Worm (Caenorhabditis elegans) whole organism, young adult: Measurements from ENCODE around the gene F42E11.3.

ENCODE experiments used
- C17E4.6 ChIP-seq: fragments of 200-800 bp; sonication (Bioruptor generic); IDR thresholded peaks from 2 replicates; pipeline ENCODE4 v1.3.6; 2022; ENCODE audit warnings: missing genetic modification reagents, missing genetic modification characterization, missing compliant biosample characterization
- F10E7.11 ChIP-seq: sonication (generic microtip); optimal IDR thresholded peaks from 2 replicates; lab custom pipeline; 2017; ENCODE audit warnings: mild to moderate bottlenecking, missing genetic modification characterization, moderate library complexity, missing compliant biosample characterization
- F22D6.2 ChIP-seq: sonication (generic microtip); optimal IDR thresholded peaks from 2 replicates; lab custom pipeline; 2016; ENCODE audit warnings: mild to moderate bottlenecking, missing genetic modification characterization, missing compliant biosample characterization
- F39B2.1 ChIP-seq: fragments of 200-800 bp; sonication (Bioruptor generic); IDR thresholded peaks from 2 replicates; pipeline ENCODE4 v1.3.6; 2022; ENCODE audit warnings: missing genetic modification reagents, missing genetic modification characterization, missing compliant biosample characterization
- F49E8.2 ChIP-seq: sonication (generic microtip); optimal IDR thresholded peaks from 3 replicates; lab custom pipeline; 2017; ENCODE audit warnings: missing genetic modification characterization, mild to moderate bottlenecking, missing compliant biosample characterization, antibody characterized with exemption, moderate library complexity; ENCODE audit not compliant: insufficient read depth
- F55B11.4 ChIP-seq: sonication (generic microtip); optimal IDR thresholded peaks from 2 replicates; lab custom pipeline; 2016; ENCODE audit warnings: missing compliant biosample characterization, missing genetic modification characterization, borderline replicate concordance; ENCODE audit not compliant: insufficient read depth
- F57A8.1 ChIP-seq: fragments of 200-800 bp; sonication (Bioruptor generic); optimal IDR thresholded peaks from 2 replicates; lab custom pipeline; 2018; ENCODE audit warnings: mild to moderate bottlenecking, missing genetic modification characterization, moderate library complexity, missing compliant biosample characterization
- K11D2.4 ChIP-seq: fragments of 200-800 bp; sonication (Bioruptor generic); IDR thresholded peaks from 2 replicates; pipeline ENCODE4 v1.3.6; 2022; ENCODE audit warnings: missing genetic modification reagents, missing genetic modification characterization, missing compliant biosample characterization
- K12H6.12 ChIP-seq: fragments of 200-800 bp; sonication (Bioruptor generic); optimal IDR thresholded peaks from 2 replicates; lab custom pipeline; 2018; ENCODE audit warnings: mild to moderate bottlenecking, missing genetic modification characterization, missing compliant biosample characterization
- Y67H2A.10 ChIP-seq: fragments of 200-800 bp; sonication (Bioruptor generic); conservative IDR thresholded peaks from 2 replicates; pipeline ENCODE4 v1.3.6; 2022; ENCODE audit warnings: missing genetic modification reagents, missing genetic modification characterization, missing compliant biosample characterization
- Y95B8A.8 ChIP-seq: fragments of 200-800 bp; sonication (Bioruptor generic); IDR thresholded peaks from 2 replicates; pipeline ENCODE4 v1.3.6; 2022; ENCODE audit warnings: missing genetic modification reagents, missing genetic modification characterization, missing compliant biosample characterization
- ZK185.1 ChIP-seq: sonication (generic microtip); optimal IDR thresholded peaks from 2 replicates; lab custom pipeline; 2016; ENCODE audit warnings: mild to moderate bottlenecking, missing genetic modification characterization, missing compliant biosample characterization; ENCODE audit not compliant: poor library complexity, severe bottlenecking
- ama-1 ChIP-seq, 3 experiments: fragments of 150-350 bp in 1 of 3; sonication (generic microtip) in 2 of 3; optimal IDR thresholded peaks; 2 replicates each; lab custom pipeline; 2014 to 2018; ENCODE audit warnings: missing biosample characterization in 2 of 3, missing genetic modification characterization in 2 of 3, missing genetic modification reagents in 2 of 3
- aptf-2 ChIP-seq: fragments of 200-800 bp; sonication (Bioruptor generic); conservative IDR thresholded peaks from 2 replicates; pipeline ENCODE4 v1.3.6; 2022; ENCODE audit warnings: missing genetic modification reagents, missing genetic modification characterization, missing compliant biosample characterization
- attf-6 ChIP-seq: fragments of 200-800 bp; sonication (Bioruptor generic); IDR thresholded peaks from 2 replicates; pipeline ENCODE4 v1.3.6; 2022; ENCODE audit warnings: missing genetic modification reagents, missing genetic modification characterization, missing compliant biosample characterization
- cebp-1 ChIP-seq, 2 experiments: fragments of 200-800 bp in 1 of 2; sonication (Bioruptor generic) in 1 of 2; sonication (generic microtip) in 1 of 2; IDR thresholded peaks in 1 of 2; optimal IDR thresholded peaks in 1 of 2; 2 replicates each; pipeline versions ENCODE4 v1.3.6 to Lab custom; 2017 to 2022; ENCODE audit warnings: missing compliant biosample characterization in 2 of 2, missing genetic modification characterization in 2 of 2, mild to moderate bottlenecking in 1 of 2, missing genetic modification reagents in 1 of 2, moderate library complexity in 1 of 2
- ceh-40 ChIP-seq: fragments of 200-800 bp; sonication (Bioruptor generic); IDR thresholded peaks from 2 replicates; pipeline ENCODE4 v1.3.6; 2022; ENCODE audit warnings: missing genetic modification characterization, missing compliant biosample characterization
- ceh-91 ChIP-seq: fragments of 200-800 bp; sonication (Bioruptor generic); IDR thresholded peaks from 2 replicates; pipeline ENCODE4 v1.3.6; 2022; ENCODE audit warnings: missing genetic modification reagents, missing genetic modification characterization, missing compliant biosample characterization
- egl-44 ChIP-seq: fragments of 200-800 bp; sonication (Bioruptor generic); IDR thresholded peaks from 2 replicates; pipeline ENCODE4 v1.3.6; 2022; ENCODE audit warnings: missing genetic modification reagents, missing genetic modification characterization, missing compliant biosample characterization
- fkh-3 ChIP-seq: sonication (generic microtip); optimal IDR thresholded peaks from 2 replicates; lab custom pipeline; 2016; ENCODE audit warnings: mild to moderate bottlenecking, missing genetic modification characterization, missing compliant biosample characterization
- let-526 ChIP-seq: fragments of 200-800 bp; sonication (Bioruptor generic); IDR thresholded peaks from 2 replicates; pipeline ENCODE4 v1.3.6; 2022; ENCODE audit warnings: missing genetic modification reagents, missing genetic modification characterization, missing compliant biosample characterization
- lin-35 ChIP-seq, 3 experiments: fragments of 150-350 bp in 2 of 3; sonication (generic microtip) in 1 of 3; optimal IDR thresholded peaks; 2 replicates each; lab custom pipeline; 2014 to 2018; ENCODE audit warnings: missing biosample characterization in 3 of 3, missing genetic modification characterization in 3 of 3, missing genetic modification reagents in 3 of 3
- lsl-1 ChIP-seq: fragments of 200-800 bp; sonication (Bioruptor generic); optimal IDR thresholded peaks from 2 replicates; lab custom pipeline; 2018; ENCODE audit warnings: mild to moderate bottlenecking, missing genetic modification characterization, moderate library complexity, missing compliant biosample characterization
- lsy-27 ChIP-seq: sonication (generic microtip); optimal IDR thresholded peaks from 2 replicates; lab custom pipeline; 2017; ENCODE audit warnings: missing genetic modification characterization, mild to moderate bottlenecking, missing compliant biosample characterization, antibody characterized with exemption, missing genotype, borderline replicate concordance; ENCODE audit not compliant: insufficient read depth
- madf-3 ChIP-seq: fragments of 200-800 bp; sonication (Bioruptor generic); IDR thresholded peaks from 2 replicates; pipeline ENCODE4 v1.3.6; 2022; ENCODE audit warnings: missing genetic modification reagents, missing genetic modification characterization, missing compliant biosample characterization
- mcd-1 ChIP-seq: fragments of 200-800 bp; sonication (Bioruptor generic); IDR thresholded peaks from 2 replicates; pipeline ENCODE4 v1.3.6; 2022; ENCODE audit warnings: missing genetic modification reagents, missing genetic modification characterization, missing compliant biosample characterization
- nfya-2 ChIP-seq: fragments of 200-800 bp; sonication (Bioruptor generic); IDR thresholded peaks from 2 replicates; pipeline ENCODE4 v1.3.6; 2022; ENCODE audit warnings: missing genetic modification reagents, missing genetic modification characterization, missing compliant biosample characterization
- nhr-27 ChIP-seq: fragments of 200-800 bp; sonication (Bioruptor generic); optimal IDR thresholded peaks from 2 replicates; lab custom pipeline; 2018; ENCODE audit warnings: mild to moderate bottlenecking, missing genetic modification characterization, moderate library complexity, missing compliant biosample characterization
- nhr-80 ChIP-seq: sonication (generic microtip); optimal IDR thresholded peaks from 2 replicates; lab custom pipeline; 2016; ENCODE audit warnings: missing genetic modification characterization, missing compliant biosample characterization
- nhr-90 ChIP-seq: sonication (generic microtip); optimal IDR thresholded peaks from 2 replicates; lab custom pipeline; 2016; ENCODE audit warnings: missing genotype, mild to moderate bottlenecking, missing genetic modification characterization, missing compliant biosample characterization
- rec-8 ChIP-seq, 2 experiments: sonication (generic microtip); optimal IDR thresholded peaks; 2 replicates each; lab custom pipeline; 2016; ENCODE audit warnings: mild to moderate bottlenecking in 2 of 2, missing genetic modification characterization in 2 of 2, missing genetic modification reagents in 2 of 2, missing genotype in 2 of 2, missing biosample characterization in 1 of 2, missing compliant biosample characterization in 1 of 2, moderate library complexity in 1 of 2
- rpc-1 ChIP-seq, 2 experiments: fragments of 150-350 bp in 1 of 2; sonication (generic microtip) in 1 of 2; optimal IDR thresholded peaks; 2 replicates each; lab custom pipeline; 2014 to 2018; ENCODE audit warnings: missing biosample characterization in 1 of 2, missing genetic modification characterization in 1 of 2, missing genetic modification reagents in 1 of 2, missing genotype in 1 of 2
- sea-2 ChIP-seq: fragments of 200-800 bp; sonication (Bioruptor generic); IDR thresholded peaks from 2 replicates; pipeline ENCODE4 v1.3.6; 2022; ENCODE audit warnings: missing genetic modification characterization, missing compliant biosample characterization
- tbp1 ChIP-seq: fragments of 200-800 bp; sonication (Bioruptor generic); optimal IDR thresholded peaks from 2 replicates; lab custom pipeline; 2018; ENCODE audit warnings: mild to moderate bottlenecking, missing genetic modification characterization, missing compliant biosample characterization
- unc-130 ChIP-seq: sonication (generic microtip); optimal IDR thresholded peaks from 2 replicates; lab custom pipeline; 2016; ENCODE audit warnings: missing genetic modification reagents, missing genetic modification characterization, missing compliant biosample characterization
- xnd-1 ChIP-seq: sonication (generic microtip); optimal IDR thresholded peaks from 2 replicates; lab custom pipeline; 2016; ENCODE audit warnings: missing genotype, missing genetic modification reagents, missing genetic modification characterization, missing compliant biosample characterization
- zfh-2 ChIP-seq: fragments of 200-800 bp; sonication (Bioruptor generic); conservative IDR thresholded peaks from 2 replicates; pipeline ENCODE4 v1.3.6; 2022; ENCODE audit warnings: missing genetic modification reagents, missing genetic modification characterization, missing compliant biosample characterization
- ztf-18 ChIP-seq: sonication (generic microtip); optimal IDR thresholded peaks from 2 replicates; lab custom pipeline; 2016; ENCODE audit warnings: missing genotype, mild to moderate bottlenecking, missing genetic modification characterization, missing compliant biosample characterization
- ztf-25 ChIP-seq: fragments of 200-800 bp; sonication (Bioruptor generic); IDR thresholded peaks from 2 replicates; pipeline ENCODE4 v1.3.6; 2022; ENCODE audit warnings: missing genetic modification reagents, missing genetic modification characterization, missing compliant biosample characterization

The F42E11.3 gene

ce11 chrX:11367087-11367486, 8.3 kb downstream of the F42E11.3 start:
- peak; percentile 32 for TF ChIP-seq nhr-80 (tag; lab: Kevin White, UChicago)
- TF ChIP-seq let-526 (GFP tag; lab: Robert Waterston, UW): no peak
- TF ChIP-seq, all 124 proteins: peak for 1

- TF ChIP-seq zfh-2 (GFP tag; lab: Robert Waterston, UW): peak; percentile 73
- TF ChIP-seq C17E4.6 (GFP tag; lab: Robert Waterston, UW): no peak
- TF ChIP-seq egl-44: 0 out of 2 replicates have a peak, but pooled peaks have one; percentile 14
- TF ChIP-seq cebp-1 (GFP tag; IDR thresholded peaks at IDR 0.05; lab: Robert Waterston, UW): no peak
- no peak for TF ChIP-seq cebp-1 (tag; optimal IDR thresholded peaks at IDR 0.05; lab: Kevin White, UChicago)
Measured at ce11 chrX:11365995-11366394, 9.4 kb downstream of the F42E11.3 start.

ce11 chrX:11364914-11365313, 10.5 kb downstream of the F42E11.3 start:
- TF ChIP-seq Y95B8A.8 (GFP tag; lab: Robert Waterston, UW) (no peak), cebp-1 (GFP tag; IDR thresholded peaks at IDR 0.05; lab: Robert Waterston, UW) (no peak), cebp-1 (tag; optimal IDR thresholded peaks at IDR 0.05; lab: Kevin White, UChicago) (no peak), K11D2.4 (GFP tag; lab: Robert Waterston, UW) (no peak), tbp1 (GFP tag; lab: Kevin White, UChicago) (no peak), xnd-1 (no peak), nhr-27 (tag; lab: Kevin White, UChicago) (no peak), F10E7.11 (tag; lab: Kevin White, UChicago) (no peak), lin-35 (GFP tag; optimal IDR thresholded peaks at IDR 0.05; lab: Kevin White, UChicago) (no peak), rec-8 (tag; optimal IDR thresholded peaks at IDR 0.05; lab: Kevin White, UChicago) (no peak)

ce11 chrX:11357516-11357915, 17.9 kb downstream of the F42E11.3 start, which contains the start of gene pgp-4:
Gene pgp-4, plus strand, starts transcription at chrX:11357816.
- no peak for TF ChIP-seq unc-130 (GFP tag; lab: Kevin White, UChicago)
- no peak for TF ChIP-seq ceh-91
- no peak for TF ChIP-seq ceh-40
- TF ChIP-seq nfya-2: no peak
- TF ChIP-seq F55B11.4 (tag; lab: Kevin White, UChicago): no peak
- TF ChIP-seq nhr-90 (tag; lab: Kevin White, UChicago): no peak
- TF ChIP-seq attf-6: no peak
- no peak for TF ChIP-seq Y67H2A.10

ce11 chrX:11355856-11356255, 19.6 kb downstream of the F42E11.3 start:
- TF ChIP-seq ztf-18 (tag; lab: Kevin White, UChicago) (no peak), F22D6.2 (no peak), F39B2.1 (GFP tag; lab: Robert Waterston, UW) (no peak), cebp-1 (GFP tag; IDR thresholded peaks at IDR 0.05; lab: Robert Waterston, UW) (no peak), cebp-1 (tag; optimal IDR thresholded peaks at IDR 0.05; lab: Kevin White, UChicago) (no peak), ama-1 (optimal IDR thresholded peaks at IDR 0.05; lab: Kevin White, UChicago) (no peak), ama-1 (GFP tag; optimal IDR thresholded peaks at IDR 0.05; lab: Kevin White, UChicago) (no peak), fkh-3 (no peak), F55B11.4 (tag; lab: Kevin White, UChicago) (no peak), F57A8.1 (GFP tag; lab: Kevin White, UChicago) (no peak), rpc-1 (optimal IDR thresholded peaks at IDR 0.05; lab: Kevin White, UChicago) (no peak), rpc-1 (tag; optimal IDR thresholded peaks at IDR 0.05; lab: Kevin White, UChicago) (no peak), F49E8.2 (tag; lab: Kevin White, UChicago) (no peak), ztf-25 (no peak), madf-3 (GFP tag; lab: Robert Waterston, UW) (no peak), lsl-1 (no peak), sea-2 (no peak), K12H6.12 (tag; lab: Kevin White, UChicago) (no peak), lsy-27 (tag; lab: Kevin White, UChicago) (no peak), aptf-2 (no peak), mcd-1 (GFP tag; lab: Robert Waterston, UW) (no peak), ZK185.1 (tag; lab: Kevin White, UChicago) (no peak)
